Fruit fly (Drosophila melanogaster) whole organism, embryonic: ENCODE measurements around the gene CG15629.

Experiments used
- CG2889 ChIP-seq: fragments of 200-800 bp; sonication (Bioruptor generic); IDR thresholded peaks from 3 replicates; pipeline ENCODE4 v1.3.6; 2022; ENCODE audit warnings: missing biosample characterization, missing genetic modification characterization
- CG8478 ChIP-seq: fragments of >200 bp; optimal IDR thresholded peaks from 2 replicates; lab custom pipeline; 2018
- CG9609 ChIP-seq: fragments of 200-800 bp; sonication (Bioruptor generic); optimal IDR thresholded peaks from 3 replicates; lab custom pipeline; 2016; ENCODE audit warnings: missing biosample characterization, missing genetic modification characterization
- Side ChIP-seq: fragments of 200-800 bp; sonication (Bioruptor generic); optimal IDR thresholded peaks from 2 replicates; lab custom pipeline; 2016; ENCODE audit warnings: missing biosample characterization, missing genetic modification characterization
- btn ChIP-seq: fragments of 200-800 bp; sonication (Bioruptor generic); optimal IDR thresholded peaks from 2 replicates; lab custom pipeline; 2016; ENCODE audit warnings: missing biosample characterization, missing genetic modification characterization
- grau ChIP-seq: fragments of 200-800 bp; optimal IDR thresholded peaks from 3 replicates; lab custom pipeline; 2019; ENCODE audit warnings: missing biosample characterization, mild to moderate bottlenecking, missing genetic modification characterization, moderate library complexity
- mld ChIP-seq: fragments of 200-800 bp; sonication (Bioruptor generic); IDR thresholded peaks from 3 replicates; pipeline ENCODE4 v1.3.6; 2022; ENCODE audit warnings: missing biosample characterization, missing genetic modification characterization; ENCODE audit not compliant: partially characterized antibody
- trh ChIP-seq: fragments of 200-800 bp; sonication (Bioruptor generic); optimal IDR thresholded peaks from 2 replicates; lab custom pipeline; 2016; ENCODE audit warnings: missing biosample characterization, missing genetic modification characterization

DNA sequence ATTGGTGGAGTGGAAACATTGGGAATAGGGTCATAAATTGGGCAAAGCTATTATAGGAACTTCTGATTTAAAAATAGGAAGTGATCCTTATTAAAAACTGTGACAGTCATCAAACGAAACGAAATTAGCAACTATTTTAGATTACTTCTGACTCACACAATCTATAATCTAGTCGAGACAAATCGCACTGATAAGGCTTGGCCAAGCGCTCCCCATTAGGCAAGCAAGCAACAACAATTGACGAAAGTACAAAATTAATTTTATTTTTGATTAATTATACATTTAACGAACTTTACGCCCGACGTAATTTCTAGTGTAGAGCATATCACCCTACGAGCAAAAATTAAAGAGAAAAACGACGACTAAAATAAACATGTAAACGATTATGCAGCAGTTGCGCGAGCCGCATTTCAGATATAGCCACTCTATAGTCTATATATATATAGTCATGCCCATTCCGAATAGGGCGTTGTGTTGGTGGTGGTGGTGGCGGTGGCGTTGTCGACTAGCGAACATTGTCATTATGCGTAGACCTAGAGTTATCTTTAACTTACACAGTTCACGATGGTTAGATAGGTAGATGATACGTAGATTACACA, 22.4 kb downstream of the CG15629 start, which contains the start of gene Ir25a:
- TF ChIP-seq trh (GFP tag; lab: Kevin White, UChicago), result no peak
- TF ChIP-seq CG8478 (lab: Kevin White, UChicago), result no peak
- no peak for TF ChIP-seq CG2889 (GFP tag; lab: Robert Waterston, UW)
- no peak for TF ChIP-seq grau (tag; lab: Kevin White, UChicago)
- TF ChIP-seq Side (GFP tag; lab: Kevin White, UChicago), result no peak
- TF ChIP-seq CG9609, result no peak
- TF ChIP-seq btn (GFP tag; lab: Kevin White, UChicago), result no peak
- no peak for TF ChIP-seq mld (GFP tag; lab: Robert Waterston, UW)
